Worm (Caenorhabditis elegans): ENCODE measurements around the gene K09C6.9.
"Not testable (repeated sequence)": the region's sequence is repeated elsewhere in the genome, so short reads cannot be mapped to it uniquely, and the experiment has no call there.

The K09C6.9 gene

ce11 chrV:854966-855365 is at the start of gene K09C6.9:
TSS of gene K09C6.9 (minus strand) at chrV:855066.
- TF ChIP-seq him-1 (tag; optimal IDR thresholded peaks at IDR 0.05), result no peak
- TF ChIP-seq W03F9.2 (tag; optimal IDR thresholded peaks at IDR 0.05), result no peak
- TF ChIP-seq dao-5 (tag; optimal IDR thresholded peaks at IDR 0.05), result no peak

- TF ChIP-seq W03F9.2 (tag; optimal IDR thresholded peaks at IDR 0.05) (peak; percentile 22), dao-5 (tag; optimal IDR thresholded peaks at IDR 0.05) (no peak)
These were observed 49.5 kb upstream of the K09C6.9 start, which contains the start of gene trm-2A for ce11 chrV:904232-904983. TSS of gene trm-2A (plus strand) at chrV:904963.

ce11 chrV:903460-903859 is 48.6 kb upstream of the K09C6.9 start, which contains the start of gene fmo-5:
TSS of gene fmo-5 (minus strand) at chrV:903665.
- TF ChIP-seq dao-5 (tag; optimal IDR thresholded peaks at IDR 0.05) (no peak), W03F9.2 (tag; optimal IDR thresholded peaks at IDR 0.05) (no peak)

- TF ChIP-seq him-1 (tag; optimal IDR thresholded peaks at IDR 0.05) (no peak), W03F9.2 (tag; optimal IDR thresholded peaks at IDR 0.05) (no peak)
These were observed 44.2 kb upstream of the K09C6.9 start, which contains the start of gene nas-32 for ce11 chrV:899087-899486. TSS of gene nas-32 (minus strand) at chrV:899187.

- no peak for TF ChIP-seq W03F9.2 (tag; optimal IDR thresholded peaks at IDR 0.05)
- no peak for TF ChIP-seq dao-5 (tag; optimal IDR thresholded peaks at IDR 0.05)
- no peak for TF ChIP-seq him-1 (tag; optimal IDR thresholded peaks at IDR 0.05)
These were observed 38.7 kb upstream of the K09C6.9 start, which contains the start of the genes srlf-23 and srlf-20 for ce11 chrV:893437-894018. TSS of gene srlf-23 (minus strand) at chrV:893537. TSS of gene srlf-20 (plus strand) at chrV:893968.

- not testable (repeated sequence) for TF ChIP-seq dao-5, him-1, W03F9.2 (tag; optimal IDR thresholded peaks at IDR 0.05)
These were observed 36.0 kb upstream of the K09C6.9 start, which contains the start of gene srlf-22 for ce11 chrV:890835-891234. TSS of gene srlf-22 (plus strand) at chrV:891135.

ce11 chrV:890423-890822 is 35.6 kb upstream of the K09C6.9 start, which contains the start of gene srlf-21:
TSS of gene srlf-21 (minus strand) at chrV:890523.
- no peak for TF ChIP-seq dao-5 (tag; optimal IDR thresholded peaks at IDR 0.05)
- no peak for TF ChIP-seq W03F9.2 (tag; optimal IDR thresholded peaks at IDR 0.05)
- TF ChIP-seq him-1 (tag; optimal IDR thresholded peaks at IDR 0.05), result no peak

ce11 chrV:889216-889615 is 34.4 kb upstream of the K09C6.9 start, which contains the start of gene T02B11.6:
TSS of gene T02B11.6 (minus strand) at chrV:889316.
- TF ChIP-seq him-1 (tag; optimal IDR thresholded peaks at IDR 0.05) (no peak), W03F9.2 (tag; optimal IDR thresholded peaks at IDR 0.05) (no peak), dao-5 (tag; optimal IDR thresholded peaks at IDR 0.05) (no peak)

ce11 chrV:884324-884723 is 29.5 kb upstream of the K09C6.9 start, which contains the start of gene srj-38:
TSS of gene srj-38 (minus strand) at chrV:884424.
- TF ChIP-seq W03F9.2 (tag; optimal IDR thresholded peaks at IDR 0.05), result no peak
- no peak for TF ChIP-seq dao-5 (tag; optimal IDR thresholded peaks at IDR 0.05)
- no peak for TF ChIP-seq him-1 (tag; optimal IDR thresholded peaks at IDR 0.05)

- TF ChIP-seq W03F9.2 (tag; optimal IDR thresholded peaks at IDR 0.05) (no peak), dao-5 (tag; optimal IDR thresholded peaks at IDR 0.05) (no peak), him-1 (tag; optimal IDR thresholded peaks at IDR 0.05) (no peak)
These were observed 24.3 kb upstream of the K09C6.9 start, which contains the start of gene srg-53 for ce11 chrV:879171-879570. TSS of gene srg-53 (plus strand) at chrV:879471.

- TF ChIP-seq him-1 (tag; optimal IDR thresholded peaks at IDR 0.05) (no peak), dao-5 (tag; optimal IDR thresholded peaks at IDR 0.05) (no peak), W03F9.2 (tag; optimal IDR thresholded peaks at IDR 0.05) (no peak)
These were observed 23.7 kb upstream of the K09C6.9 start, which contains the start of gene T02B11.8 for ce11 chrV:878567-878966. TSS of gene T02B11.8 (minus strand) at chrV:878667.

ce11 chrV:875945-876344 is 21.1 kb upstream of the K09C6.9 start, which contains the start of gene T02B11.9:
TSS of gene T02B11.9 (plus strand) at chrV:876245.
- TF ChIP-seq dao-5 (tag; optimal IDR thresholded peaks at IDR 0.05), result no peak
- TF ChIP-seq W03F9.2 (tag; optimal IDR thresholded peaks at IDR 0.05), result no peak
- no peak for TF ChIP-seq him-1 (tag; optimal IDR thresholded peaks at IDR 0.05)

ce11 chrV:871029-871428 is 16.2 kb upstream of the K09C6.9 start, which contains the start of gene T02B11.4:
TSS of gene T02B11.4 (minus strand) at chrV:871129.
- no peak for TF ChIP-seq dao-5 (tag; optimal IDR thresholded peaks at IDR 0.05)
- no peak for TF ChIP-seq him-1 (tag; optimal IDR thresholded peaks at IDR 0.05)
- no peak for TF ChIP-seq W03F9.2 (tag; optimal IDR thresholded peaks at IDR 0.05)

ce11 chrV:866729-867128 is 11.9 kb upstream of the K09C6.9 start, which contains the start of gene T02B11.3:
TSS of gene T02B11.3 (minus strand) at chrV:866829.
- no peak for TF ChIP-seq dao-5 (tag; optimal IDR thresholded peaks at IDR 0.05)
- no peak for TF ChIP-seq him-1 (tag; optimal IDR thresholded peaks at IDR 0.05)
- TF ChIP-seq W03F9.2 (tag; optimal IDR thresholded peaks at IDR 0.05), result no peak

Data from whole organism, L4/young adult.